Worm (Caenorhabditis elegans): ENCODE measurements around the gene C37H5.5.

DNA sequence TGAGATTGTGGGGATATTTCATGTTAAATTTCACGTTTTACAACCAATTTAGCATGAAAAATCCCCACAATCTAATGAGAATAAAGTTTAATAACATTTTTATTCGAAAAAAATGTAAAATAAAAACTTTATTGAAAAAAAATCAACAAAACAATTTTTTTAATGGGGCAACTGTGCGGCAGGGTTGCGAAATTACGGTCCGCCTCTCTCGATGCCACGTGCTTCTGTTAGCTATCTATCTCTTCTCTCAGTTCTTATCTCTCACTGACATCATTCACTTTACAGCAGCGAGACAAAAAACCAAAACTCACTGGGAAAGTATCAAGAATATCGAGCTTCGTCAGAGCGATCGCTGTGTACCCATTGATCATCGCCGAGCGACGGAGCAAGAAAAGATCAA lies 6.6 kb upstream of the C37H5.5 start:
- no peak for TF ChIP-seq ceh-31 (tag; optimal IDR thresholded peaks at IDR 0.05)
- TF ChIP-seq lim-6 (tag; optimal IDR thresholded peaks at IDR 0.05) = no peak
- TF ChIP-seq nfya-1 (tag; optimal IDR thresholded peaks at IDR 0.05) = no peak
- no peak for TF ChIP-seq C08G9.2 (tag; optimal IDR thresholded peaks at IDR 0.05)
- TF ChIP-seq pqm-1 (tag; optimal IDR thresholded peaks at IDR 0.05) = no peak
- no peak for TF ChIP-seq lin-11 (tag; optimal IDR thresholded peaks at IDR 0.05)
- TF ChIP-seq ttx-3 (tag; optimal IDR thresholded peaks at IDR 0.05) = no peak
- no peak for TF ChIP-seq Y22D7AL.16 (tag; optimal IDR thresholded peaks at IDR 0.05)
- no peak for TF ChIP-seq sdc-2 (tag; optimal IDR thresholded peaks at IDR 0.05)
- TF ChIP-seq che-1 (tag; optimal IDR thresholded peaks at IDR 0.05) = no peak
- no peak for TF ChIP-seq unc-3 (GFP tag; conservative IDR thresholded peaks at IDR 0.05)
- no peak for TF ChIP-seq unc-3 (tag; optimal IDR thresholded peaks at IDR 0.05)
- no peak for TF ChIP-seq nhr-11 (tag; optimal IDR thresholded peaks at IDR 0.05)
- TF ChIP-seq pros-1 (tag; optimal IDR thresholded peaks at IDR 0.05) = no peak

Data from whole organism, late embryonic.